Worm (Caenorhabditis elegans) whole organism, L1 larva: ENCODE measurements around the gene Y75B8A.28.

Experiments used
- C04F5.9 ChIP-seq: sonication (generic microtip); optimal IDR thresholded peaks from 2 replicates; lab custom pipeline; 2016; ENCODE audit warnings: missing genetic modification characterization, missing compliant biosample characterization
- C16A3.4 ChIP-seq: fragments of 150-350 bp; optimal IDR thresholded peaks from 2 replicates; lab custom pipeline; 2014; ENCODE audit warnings: missing biosample characterization, missing genetic modification characterization
- C34B4.2 ChIP-seq: sonication (generic microtip); optimal IDR thresholded peaks from 2 replicates; lab custom pipeline; 2017; ENCODE audit warnings: mild to moderate bottlenecking, missing genetic modification characterization, missing compliant biosample characterization
- F16B12.6 ChIP-seq: fragments of 150-350 bp; optimal IDR thresholded peaks from 2 replicates; lab custom pipeline; 2014; ENCODE audit warnings: missing biosample characterization, missing genetic modification characterization
- Y116A8C.19 ChIP-seq: sonication (generic microtip); optimal IDR thresholded peaks from 2 replicates; lab custom pipeline; 2016; ENCODE audit warnings: missing compliant biosample characterization, missing genetic modification characterization, borderline replicate concordance
- aha-1 ChIP-seq: fragments of 150-350 bp; optimal IDR thresholded peaks from 2 replicates; lab custom pipeline; 2014; ENCODE audit warnings: missing biosample characterization, missing genetic modification characterization
- alr-1 ChIP-seq: fragments of 200-800 bp; sonication (Bioruptor generic); optimal IDR thresholded peaks from 2 replicates; lab custom pipeline; 2018; ENCODE audit warnings: borderline replicate concordance, mild to moderate bottlenecking, missing genetic modification characterization, missing compliant biosample characterization
- aly-2 ChIP-seq: fragments of 150-350 bp; optimal IDR thresholded peaks from 2 replicates; lab custom pipeline; 2014; ENCODE audit warnings: missing biosample characterization, missing genetic modification characterization
- ama-1 ChIP-seq: fragments of 150-350 bp; optimal IDR thresholded peaks from 2 replicates; lab custom pipeline; 2014
- ceh-8 ChIP-seq: fragments of 200-800 bp; sonication (Bioruptor generic); optimal IDR thresholded peaks from 2 replicates; lab custom pipeline; 2018; ENCODE audit warnings: mild to moderate bottlenecking, missing genetic modification characterization, moderate library complexity, missing compliant biosample characterization
- ceh-90 ChIP-seq: sonication (generic microtip); optimal IDR thresholded peaks from 2 replicates; lab custom pipeline; 2016; ENCODE audit warnings: missing genetic modification characterization, missing compliant biosample characterization
- dpl-1 ChIP-seq, 3 experiments: fragments of 150-350 bp in 2 of 3; sonication (generic microtip) in 1 of 3; optimal IDR thresholded peaks; 2 replicates each; lab custom pipeline; 2014 to 2017; ENCODE audit warnings: missing biosample characterization in 3 of 3, missing genetic modification characterization in 3 of 3, missing genetic modification reagents in 3 of 3
- efl-3 ChIP-seq: fragments of 200-800 bp; sonication (Bioruptor generic); optimal IDR thresholded peaks from 2 replicates; lab custom pipeline; 2018; ENCODE audit warnings: mild to moderate bottlenecking, missing genetic modification characterization, missing compliant biosample characterization
- egl-13 ChIP-seq: sonication (generic microtip); optimal IDR thresholded peaks from 2 replicates; lab custom pipeline; 2016; ENCODE audit warnings: missing genotype, missing genetic modification reagents, missing genetic modification characterization, missing compliant biosample characterization
- elt-2 ChIP-seq: sonication (generic microtip); optimal IDR thresholded peaks from 2 replicates; lab custom pipeline; 2016; ENCODE audit warnings: missing genetic modification characterization, mild to moderate bottlenecking, inconsistent platforms, missing compliant biosample characterization, missing genetic modification reagents
- elt-3 ChIP-seq, 6 experiments: fragments of 150-350 bp in 1 of 6; sonication (generic microtip); optimal IDR thresholded peaks; 2 replicates each; lab custom pipeline; 2017 to 2018; ENCODE audit warnings: missing biosample characterization in 6 of 6, missing genetic modification characterization in 6 of 6, inconsistent platforms in 1 of 6
- fkh-10 ChIP-seq: sonication (generic microtip); optimal IDR thresholded peaks from 2 replicates; lab custom pipeline; 2017; ENCODE audit warnings: missing biosample characterization, missing genetic modification reagents, missing genetic modification characterization
- hlh-17 ChIP-seq: fragments of 200-800 bp; sonication (Bioruptor generic); optimal IDR thresholded peaks from 2 replicates; lab custom pipeline; 2018; ENCODE audit warnings: missing genetic modification characterization, mild to moderate bottlenecking, missing compliant biosample characterization, moderate library complexity, borderline replicate concordance
- hlh-4 ChIP-seq: sonication (generic microtip); optimal IDR thresholded peaks from 2 replicates; lab custom pipeline; 2016; ENCODE audit warnings: mild to moderate bottlenecking, missing genetic modification characterization, missing compliant biosample characterization
- hpl-2 ChIP-seq: fragments of 150-350 bp; optimal IDR thresholded peaks from 2 replicates; lab custom pipeline; 2014; ENCODE audit warnings: missing biosample characterization, missing genetic modification reagents, missing genetic modification characterization
- irx-1 ChIP-seq: sonication (generic microtip); optimal IDR thresholded peaks from 2 replicates; lab custom pipeline; 2016; ENCODE audit warnings: missing genetic modification characterization, missing compliant biosample characterization
- jun-1 ChIP-seq: fragments of 150-350 bp; optimal IDR thresholded peaks from 2 replicates; lab custom pipeline; 2014; ENCODE audit warnings: missing biosample characterization, missing genetic modification reagents, missing genetic modification characterization
- lin-13 ChIP-seq: fragments of 150-350 bp; optimal IDR thresholded peaks from 2 replicates; lab custom pipeline; 2014; ENCODE audit warnings: missing biosample characterization, missing genetic modification reagents, missing genetic modification characterization
- lin-15B ChIP-seq: fragments of 150-350 bp; sonication (generic microtip); optimal IDR thresholded peaks from 3 replicates; lab custom pipeline; 2014; ENCODE audit warnings: missing biosample characterization, missing genetic modification characterization
- lin-39 ChIP-seq: fragments of 150-350 bp; optimal IDR thresholded peaks from 2 replicates; lab custom pipeline; 2014; ENCODE audit warnings: missing biosample characterization, missing genetic modification reagents, missing genetic modification characterization
- lir-3 ChIP-seq: sonication (generic microtip); optimal IDR thresholded peaks from 2 replicates; lab custom pipeline; 2016; ENCODE audit warnings: mild to moderate bottlenecking, missing genetic modification characterization, moderate library complexity, missing compliant biosample characterization; ENCODE audit not compliant: poor library complexity
- mdl-1 ChIP-seq, 2 experiments: fragments of 150-350 bp; optimal IDR thresholded peaks; 2 replicates each; lab custom pipeline; 2014 to 2017; ENCODE audit warnings: missing biosample characterization in 2 of 2, missing genetic modification characterization in 2 of 2, inconsistent platforms in 1 of 2
- mef-2 ChIP-seq: fragments of 150-350 bp; optimal IDR thresholded peaks from 2 replicates; lab custom pipeline; 2014; ENCODE audit warnings: missing biosample characterization, missing genetic modification characterization
- mep-1 ChIP-seq: fragments of 150-350 bp; optimal IDR thresholded peaks from 2 replicates; lab custom pipeline; 2014; ENCODE audit warnings: missing biosample characterization, missing genetic modification characterization
- nhr-12 ChIP-seq: sonication (generic microtip); optimal IDR thresholded peaks from 2 replicates; lab custom pipeline; 2017; ENCODE audit warnings: missing biosample characterization, missing genetic modification characterization
- nhr-19 ChIP-seq: fragments of 200-800 bp; sonication (Bioruptor generic); conservative IDR thresholded peaks from 2 replicates; pipeline ENCODE4 v1.3.6; 2022; ENCODE audit warnings: missing genetic modification characterization, missing compliant biosample characterization
- nhr-28 ChIP-seq: fragments of 150-350 bp; optimal IDR thresholded peaks from 2 replicates; lab custom pipeline; 2014; ENCODE audit warnings: missing biosample characterization, missing genetic modification characterization
- nhr-76 ChIP-seq: sonication (generic microtip); optimal IDR thresholded peaks from 2 replicates; lab custom pipeline; 2017; ENCODE audit warnings: missing biosample characterization, missing genetic modification characterization
- nhr-84 ChIP-seq: sonication (generic microtip); optimal IDR thresholded peaks from 2 replicates; lab custom pipeline; 2017; ENCODE audit warnings: missing biosample characterization, missing genetic modification characterization
- nhr-90 ChIP-seq: sonication (generic microtip); optimal IDR thresholded peaks from 2 replicates; lab custom pipeline; 2016; ENCODE audit warnings: mild to moderate bottlenecking, missing genetic modification characterization, missing compliant biosample characterization; ENCODE audit not compliant: poor library complexity
- pag-3 ChIP-seq: sonication (generic microtip); optimal IDR thresholded peaks from 2 replicates; lab custom pipeline; 2017; ENCODE audit warnings: missing genetic modification characterization, mild to moderate bottlenecking, missing compliant biosample characterization, antibody characterized with exemption, borderline replicate concordance; ENCODE audit not compliant: insufficient read depth
- pax-3 ChIP-seq: fragments of 200-800 bp; sonication (Bioruptor generic); optimal IDR thresholded peaks from 2 replicates; lab custom pipeline; 2018; ENCODE audit warnings: mild to moderate bottlenecking, missing genetic modification characterization, moderate library complexity, missing compliant biosample characterization
- pqm-1 ChIP-seq: sonication (generic microtip); optimal IDR thresholded peaks from 3 replicates; lab custom pipeline; 2017; ENCODE audit warnings: missing biosample characterization, missing genetic modification characterization
- rnt-1 ChIP-seq: sonication (generic microtip); optimal IDR thresholded peaks from 2 replicates; lab custom pipeline; 2016; ENCODE audit warnings: mild to moderate bottlenecking, missing genetic modification characterization, moderate library complexity, missing compliant biosample characterization
- skn-1 ChIP-seq: fragments of 150-350 bp; optimal IDR thresholded peaks from 2 replicates; lab custom pipeline; 2014; ENCODE audit warnings: missing biosample characterization, missing genetic modification characterization
- sox-4 ChIP-seq: sonication (generic microtip); optimal IDR thresholded peaks from 2 replicates; lab custom pipeline; 2016; ENCODE audit warnings: missing genetic modification characterization, missing compliant biosample characterization
- swsn-7 ChIP-seq: sonication (generic microtip); optimal IDR thresholded peaks from 2 replicates; lab custom pipeline; 2016; ENCODE audit warnings: missing genetic modification characterization, missing compliant biosample characterization
- tbx-2 ChIP-seq: sonication (generic microtip); optimal IDR thresholded peaks from 2 replicates; lab custom pipeline; 2016; ENCODE audit warnings: missing genetic modification characterization, missing compliant biosample characterization
- unc-130 ChIP-seq: fragments of 150-350 bp; optimal IDR thresholded peaks from 2 replicates; lab custom pipeline; 2017; ENCODE audit warnings: missing biosample characterization, missing genetic modification characterization, inconsistent platforms
- unc-62 ChIP-seq: fragments of 150-350 bp; optimal IDR thresholded peaks from 2 replicates; lab custom pipeline; 2014; ENCODE audit warnings: missing biosample characterization, missing genetic modification reagents, missing genetic modification characterization
- unc-86 ChIP-seq: sonication (generic microtip); optimal IDR thresholded peaks from 2 replicates; lab custom pipeline; 2016; ENCODE audit warnings: missing genetic modification characterization, missing compliant biosample characterization
- unc-98 ChIP-seq: fragments of 200-800 bp; sonication (Bioruptor generic); IDR thresholded peaks from 2 replicates; pipeline ENCODE4 v1.3.6; 2022; ENCODE audit warnings: missing genetic modification characterization, missing compliant biosample characterization
- xbp-1 ChIP-seq: sonication (generic microtip); optimal IDR thresholded peaks from 2 replicates; lab custom pipeline; 2016; ENCODE audit warnings: missing genetic modification characterization, missing compliant biosample characterization
- zag-1 ChIP-seq: fragments of 150-350 bp; optimal IDR thresholded peaks from 2 replicates; lab custom pipeline; 2014; ENCODE audit warnings: missing biosample characterization, missing genetic modification characterization
- ztf-11 ChIP-seq, 2 experiments: sonication (generic microtip); optimal IDR thresholded peaks; 2 replicates each; lab custom pipeline; 2016 to 2017; ENCODE audit warnings: missing genetic modification characterization in 2 of 2, missing biosample characterization in 1 of 2, missing compliant biosample characterization in 1 of 2

Gene Y75B8A.28

ce11 chrIII:12351301-12351700 lies 32.4 kb downstream of the Y75B8A.28 start, which contains the start of the genes pph-4.1 and Y75B8A.31 (continued):
- TF ChIP-seq hlh-4 (tag; lab: Kevin White, UChicago) = no peak
- peak; percentile 64 for TF ChIP-seq F16B12.6 (tag; lab: Kevin White, UChicago)
- peak; percentile 44 for TF ChIP-seq elt-2 (tag; lab: Kevin White, UChicago)
- peak in 1 of 6 experiments; percentile 72 for TF ChIP-seq elt-3 (tag; optimal IDR thresholded peaks at IDR 0.05; lab: Kevin White, UChicago)
- TF ChIP-seq mdl-1 (tag; optimal IDR thresholded peaks at IDR 0.05; lab: Kevin White, UChicago) = peak in 1 of 2 experiments; percentile 64
- TF ChIP-seq ama-1 (lab: Kevin White, UChicago) = no peak
- peak; percentile 69 for TF ChIP-seq lin-39 (tag; lab: Kevin White, UChicago)
- TF ChIP-seq hpl-2 = peak; percentile 21
- peak; percentile 88 for TF ChIP-seq irx-1 (tag; lab: Kevin White, UChicago)
- peak; percentile 92 for TF ChIP-seq tbx-2 (tag; lab: Kevin White, UChicago)
- TF ChIP-seq mef-2 (tag; lab: Kevin White, UChicago) = no peak
- peak; percentile 93 for TF ChIP-seq nhr-90 (tag; lab: Kevin White, UChicago)
- TF ChIP-seq C34B4.2 (tag; lab: Kevin White, UChicago) = no peak
- no peak for TF ChIP-seq efl-3 (GFP tag; lab: Kevin White, UChicago)
- TF ChIP-seq lin-13 (GFP tag; lab: Kevin White, UChicago) = peak; percentile 87
- TF ChIP-seq zag-1 (tag; lab: Kevin White, UChicago) = no peak
- peak; percentile 89 for TF ChIP-seq xbp-1
- peak; percentile 51 for TF ChIP-seq jun-1 (tag; lab: Kevin White, UChicago)
- TF ChIP-seq ztf-11 (tag; optimal IDR thresholded peaks at IDR 0.05; lab: Kevin White, UChicago) = peak in 1 of 2 experiments; percentile 87
- TF ChIP-seq pag-3 (tag; lab: Kevin White, UChicago) = no peak
- peak; percentile 73 for TF ChIP-seq C04F5.9 (tag; lab: Kevin White, UChicago)
- TF ChIP-seq Y116A8C.19 (tag; lab: Kevin White, UChicago) = peak; percentile 58
- TF ChIP-seq egl-13 (tag; lab: Kevin White, UChicago) = peak; percentile 89
- no peak for TF ChIP-seq unc-62 (GFP tag; lab: Kevin White, UChicago)
- peak; percentile 84 for TF ChIP-seq swsn-7 (tag; lab: Kevin White, UChicago)
- TF ChIP-seq pqm-1 = no peak
- TF ChIP-seq dpl-1 (GFP tag; optimal IDR thresholded peaks at IDR 0.05; lab: Kevin White, UChicago) = peak; percentile 73 to 83 (median 75)
- TF ChIP-seq nhr-76 (tag; lab: Kevin White, UChicago) = no peak
- TF ChIP-seq rnt-1 (tag; lab: Kevin White, UChicago) = peak; percentile 98
- peak; percentile 85 for TF ChIP-seq unc-98 (GFP tag; lab: Robert Waterston, UW)
- peak; percentile 96 for TF ChIP-seq lin-15B
- TF ChIP-seq unc-86 = peak; percentile 78
- no peak for TF ChIP-seq lir-3 (tag; lab: Kevin White, UChicago)
- TF ChIP-seq ceh-8 (GFP tag; lab: Kevin White, UChicago) = no peak
- peak; percentile 89 for TF ChIP-seq skn-1 (tag; lab: Kevin White, UChicago)
- no peak for TF ChIP-seq nhr-12 (tag; lab: Kevin White, UChicago)
- TF ChIP-seq nhr-28 = no peak
- no peak for TF ChIP-seq aly-2 (tag; lab: Kevin White, UChicago)
- peak; percentile 87 for TF ChIP-seq pax-3 (tag; lab: Kevin White, UChicago)
- no peak for TF ChIP-seq alr-1 (tag; lab: Kevin White, UChicago)
- peak; percentile 91 for TF ChIP-seq unc-130 (tag; lab: Kevin White, UChicago)
- TF ChIP-seq nhr-84 (tag; lab: Kevin White, UChicago) = no peak

- TF ChIP-seq C16A3.4 (no peak), elt-2 (tag; lab: Kevin White, UChicago) (no peak), hlh-17 (GFP tag; lab: Kevin White, UChicago) (no peak), lir-3 (tag; lab: Kevin White, UChicago) (no peak), jun-1 (tag; lab: Kevin White, UChicago) (no peak), ceh-90 (tag; lab: Kevin White, UChicago) (no peak), pag-3 (tag; lab: Kevin White, UChicago) (no peak), C34B4.2 (tag; lab: Kevin White, UChicago) (no peak), mdl-1 (tag; optimal IDR thresholded peaks at IDR 0.05; lab: Kevin White, UChicago) (no peak), aha-1 (tag; lab: Kevin White, UChicago) (no peak), nhr-19 (GFP tag; lab: Robert Waterston, UW) (no peak), fkh-10 (no peak), tbx-2 (tag; lab: Kevin White, UChicago) (no peak), zag-1 (tag; lab: Kevin White, UChicago) (no peak), swsn-7 (tag; lab: Kevin White, UChicago) (no peak), F16B12.6 (tag; lab: Kevin White, UChicago) (no peak), sox-4 (tag; lab: Kevin White, UChicago) (no peak), mep-1 (no peak)
Observed at ce11 chrIII:12356588-12356987, 37.7 kb downstream of the Y75B8A.28 start.
